Worm (Caenorhabditis elegans): ENCODE data around the gene F14F8.8.
A peak's percentile ranks its signal among the peaks of the same experiment; 100 is the strongest.

The F14F8.8 gene

ce11 chrV:16643558-16643957, 28.5 kb downstream of the F14F8.8 start, which contains the start of gene srw-77:
Gene srw-77, minus strand, starts transcription at chrV:16643658.
- TF ChIP-seq pqm-1 (tag; optimal IDR thresholded peaks at IDR 0.05), result no peak
- no peak for TF ChIP-seq fkh-10 (GFP tag; optimal IDR thresholded peaks at IDR 0.05)
- no peak for TF ChIP-seq ceh-88 (GFP tag; IDR thresholded peaks at IDR 0.05)
- TF ChIP-seq lsy-2 (tag; optimal IDR thresholded peaks at IDR 0.05), result no peak
- TF ChIP-seq rnt-1 (tag; optimal IDR thresholded peaks at IDR 0.05), result no peak
- TF ChIP-seq lin-35 (GFP tag; optimal IDR thresholded peaks at IDR 0.05), result no peak
- TF ChIP-seq mab-9 (GFP tag; IDR thresholded peaks at IDR 0.05), result no peak
- no peak for TF ChIP-seq ets-5 (GFP tag; IDR thresholded peaks at IDR 0.05)
- no peak for TF ChIP-seq nhr-28 (tag; optimal IDR thresholded peaks at IDR 0.05)
- no peak for TF ChIP-seq efl-3 (GFP tag; optimal IDR thresholded peaks at IDR 0.05)
- TF ChIP-seq C04F5.9 (tag; optimal IDR thresholded peaks at IDR 0.05), result no peak
- TF ChIP-seq snpc-4 (tag; optimal IDR thresholded peaks at IDR 0.05), result no peak
- no peak for TF ChIP-seq isw-1 (GFP tag; IDR thresholded peaks at IDR 0.05)
- TF ChIP-seq nhr-77 (tag; optimal IDR thresholded peaks at IDR 0.05), result no peak
- TF ChIP-seq ces-1 (GFP tag; optimal IDR thresholded peaks at IDR 0.05), result no peak
- TF ChIP-seq lin-13 (GFP tag; optimal IDR thresholded peaks at IDR 0.05), result no peak
- TF ChIP-seq nhr-237 (tag; optimal IDR thresholded peaks at IDR 0.05), result no peak
- no peak for TF ChIP-seq sox-4 (tag; optimal IDR thresholded peaks at IDR 0.05)

- TF ChIP-seq unc-62 (GFP tag; optimal IDR thresholded peaks at IDR 0.05), result no peak
- TF ChIP-seq lin-35 (GFP tag; optimal IDR thresholded peaks at IDR 0.05), result no peak
- no peak for TF ChIP-seq unc-98 (GFP tag; IDR thresholded peaks at IDR 0.05)
- TF ChIP-seq lin-13 (GFP tag; optimal IDR thresholded peaks at IDR 0.05), result no peak
- TF ChIP-seq pax-3 (tag; optimal IDR thresholded peaks at IDR 0.05), result no peak
- no peak for TF ChIP-seq elt-3 (tag; optimal IDR thresholded peaks at IDR 0.05)
- TF ChIP-seq irx-1 (tag; optimal IDR thresholded peaks at IDR 0.05), result no peak
- no peak for TF ChIP-seq mep-1 (tag; optimal IDR thresholded peaks at IDR 0.05)
- TF ChIP-seq mdl-1 (tag; optimal IDR thresholded peaks at IDR 0.05), result no peak
- TF ChIP-seq dsc-1 (tag; optimal IDR thresholded peaks at IDR 0.05), result no peak
Observed at ce11 chrV:16640366-16640765, 31.7 kb downstream of the F14F8.8 start.

ce11 chrV:16638204-16638603, 33.9 kb downstream of the F14F8.8 start, which contains the start of gene srw-76:
Gene srw-76, minus strand, starts transcription at chrV:16638304.
- TF ChIP-seq ceh-63 (GFP tag; optimal IDR thresholded peaks at IDR 0.05), result no peak
- TF ChIP-seq Y116A8C.19 (tag; optimal IDR thresholded peaks at IDR 0.05; ENCODE audit: borderline replicate concordance), result no peak
- no peak for TF ChIP-seq ceh-82 (tag; optimal IDR thresholded peaks at IDR 0.05)
- no peak for TF ChIP-seq blmp-1 (tag; optimal IDR thresholded peaks at IDR 0.05)
- TF ChIP-seq mep-1 (tag; optimal IDR thresholded peaks at IDR 0.05), result no peak
- no peak for TF ChIP-seq hlh-4 (tag; optimal IDR thresholded peaks at IDR 0.05)
- TF ChIP-seq nhr-47 (tag; optimal IDR thresholded peaks at IDR 0.05), result no peak
- TF ChIP-seq lin-15B (tag; optimal IDR thresholded peaks at IDR 0.05), result no peak
- TF ChIP-seq nhr-20 (tag; optimal IDR thresholded peaks at IDR 0.05), result no peak
- TF ChIP-seq nhr-19 (GFP tag; conservative IDR thresholded peaks at IDR 0.05), result no peak
- no peak for TF ChIP-seq fkh-8 (tag; optimal IDR thresholded peaks at IDR 0.05)
- TF ChIP-seq nhr-84 (tag; optimal IDR thresholded peaks at IDR 0.05), result no peak

- TF ChIP-seq nhr-85 (tag) (no peak), mab-9 (GFP tag; IDR thresholded peaks at IDR 0.05) (no peak), alr-1 (tag; optimal IDR thresholded peaks at IDR 0.05; ENCODE audit: borderline replicate concordance) (no peak), mef-2 (tag; optimal IDR thresholded peaks at IDR 0.05) (no peak), elt-2 (tag; optimal IDR thresholded peaks at IDR 0.05) (peak; percentile 54)
Observed at ce11 chrV:16635911-16636310, 36.2 kb downstream of the F14F8.8 start, which contains the start of gene mltn-11. Gene mltn-11, plus strand, starts transcription at chrV:16636186.

Measured in whole organism, L1 larva.